Fruit fly (Drosophila melanogaster): ENCODE results near the gene CG14260.

The CG14260 gene

DNA sequence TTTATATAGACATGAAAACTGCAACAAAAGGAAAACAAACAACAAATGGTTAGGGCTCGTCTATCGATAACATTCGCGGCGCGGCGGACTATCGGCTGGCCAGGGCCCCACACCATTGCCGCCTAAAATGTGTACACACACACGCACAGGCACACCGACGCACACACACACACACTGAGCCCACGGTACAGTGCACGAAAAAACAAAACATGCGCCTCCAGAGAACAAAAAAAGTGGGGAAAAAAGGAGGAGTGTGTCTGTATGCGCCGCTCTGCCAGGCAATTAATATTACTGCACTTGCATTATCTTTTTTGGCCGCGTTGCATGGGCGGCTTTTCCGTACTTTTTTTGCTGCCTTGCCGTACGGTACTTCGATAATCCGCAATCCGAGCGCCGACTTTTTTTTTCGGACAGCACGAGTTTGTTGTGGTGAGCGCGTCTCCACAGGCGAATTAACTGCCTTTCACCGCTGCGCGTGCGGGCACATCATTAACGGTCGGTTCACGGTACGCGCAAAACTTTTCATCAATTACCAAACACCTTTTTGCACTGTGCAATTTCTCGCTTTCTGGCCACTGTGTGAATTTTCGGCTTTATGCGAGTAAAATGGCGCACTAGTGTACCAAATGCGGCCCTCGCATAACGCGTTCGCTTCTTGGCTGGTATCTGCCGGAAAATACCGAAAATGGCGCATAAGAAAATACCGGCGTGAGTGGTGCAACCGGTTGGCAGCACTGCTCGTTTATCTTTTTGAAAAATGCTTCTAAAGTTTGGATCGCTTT is 1.6 kb upstream of the CG14260 start, which contains the start of gene woc (continued):
- TF ChIP-seq CG34422 (GFP tag; IDR thresholded peaks at IDR 0.05) (peak; percentile 96), lov (optimal IDR thresholded peaks at IDR 0.05) (no peak), lov (GFP tag; IDR thresholded peaks at IDR 0.05) (no peak), ap (GFP tag; IDR thresholded peaks at IDR 0.05) (0 out of 2 replicates have a peak, but pooled peaks have one; percentile 42), Antp (GFP tag; optimal IDR thresholded peaks at IDR 0.05) (peak; percentile 70), zen2 (GFP tag; IDR thresholded peaks at IDR 0.05; ENCODE audit: partially characterized antibody) (peak; percentile 95), rib (GFP tag; IDR thresholded peaks at IDR 0.05) (no peak; the same call in 1 of the 2 replicates), CG17328 (GFP tag; IDR thresholded peaks at IDR 0.05) (peak; percentile 61), Elba2 (GFP tag; optimal IDR thresholded peaks at IDR 0.05) (peak; percentile 98), lbe (GFP tag; optimal IDR thresholded peaks at IDR 0.05) (no peak), CG8765 (GFP tag; IDR thresholded peaks at IDR 0.05) (0 out of 2 replicates have a peak, but pooled peaks have one; percentile 6), CG12942 (GFP tag; optimal IDR thresholded peaks at IDR 0.05) (no peak), sob (GFP tag; IDR thresholded peaks at IDR 0.05) (peak; percentile 19; the same call in 1 of the 2 replicates), Taf1 (GFP tag; IDR thresholded peaks at IDR 0.05) (peak; percentile 18; the same call in 1 of the 2 replicates), pb (GFP tag; optimal IDR thresholded peaks at IDR 0.05) (peak; percentile 43), eve (GFP tag; optimal IDR thresholded peaks at IDR 0.05) (peak in 1 of 2 experiments; percentile 52), nom (GFP tag; optimal IDR thresholded peaks at IDR 0.05) (peak; percentile 88), CG17612 (GFP tag; IDR thresholded peaks at IDR 0.05) (no peak), gcm (GFP tag; optimal IDR thresholded peaks at IDR 0.05) (no peak), D19A (tag; optimal IDR thresholded peaks at IDR 0.05) (no peak), CrebB (tag; optimal IDR thresholded peaks at IDR 0.05) (no peak), MBD-R2 (GFP tag; IDR thresholded peaks at IDR 0.05) (peak; percentile 83), Adf1 (GFP tag; IDR thresholded peaks at IDR 0.05) (peak; percentile 59), sisA (GFP tag; IDR thresholded peaks at IDR 0.05) (peak; percentile 60), CG7372 (GFP tag; IDR thresholded peaks at IDR 0.05) (no peak), Atf-2 (GFP tag; optimal IDR thresholded peaks at IDR 0.05) (peak; percentile 34), crc (GFP tag; optimal IDR thresholded peaks at IDR 0.05) (peak; percentile 25), unc-4 (GFP tag; IDR thresholded peaks at IDR 0.05; ENCODE audit: partially characterized antibody) (peak; percentile 81), CG14441 (GFP tag; IDR thresholded peaks at IDR 0.05) (0 out of 2 replicates have a peak, but pooled peaks have one; percentile 15), CG3281 (GFP tag; optimal IDR thresholded peaks at IDR 0.05) (peak; percentile 46), vnd (GFP tag; IDR thresholded peaks at IDR 0.05; ENCODE audit: partially characterized antibody) (peak; percentile 80), unpg (GFP tag; optimal IDR thresholded peaks at IDR 0.05) (no peak), Scr (GFP tag; IDR thresholded peaks at IDR 0.05; ENCODE audit: partially characterized antibody) (peak; percentile 79), Fer2 (tag; optimal IDR thresholded peaks at IDR 0.05) (no peak), en (GFP tag; optimal IDR thresholded peaks at IDR 0.05) (no peak), mld (GFP tag; IDR thresholded peaks at IDR 0.05; ENCODE audit: partially characterized antibody) (peak; percentile 77), sc (optimal IDR thresholded peaks at IDR 0.05) (no peak), sc (GFP tag; optimal IDR thresholded peaks at IDR 0.05) (no peak), HLHmδ (GFP tag; optimal IDR thresholded peaks at IDR 0.05) (peak; percentile 14), Aef1 (GFP tag; IDR thresholded peaks at IDR 0.05) (peak; percentile 57; the same call in 2 of the 3 replicates), h (optimal IDR thresholded peaks at IDR 0.05) (peak; percentile 35), tna (GFP tag; IDR thresholded peaks at IDR 0.05; ENCODE audit: partially characterized antibody) (peak; percentile 88), Blimp-1 (GFP tag; optimal IDR thresholded peaks at IDR 0.05) (no peak), CG10654 (GFP tag; optimal IDR thresholded peaks at IDR 0.05) (peak; percentile 32), CG12744 (GFP tag; optimal IDR thresholded peaks at IDR 0.05) (no peak), sr (GFP tag; IDR thresholded peaks at IDR 0.05) (peak; percentile 59; the same call in 1 of the 3 replicates), Hr39 (optimal IDR thresholded peaks at IDR 0.05) (no peak), CG9609 (GFP tag; optimal IDR thresholded peaks at IDR 0.05) (peak; percentile 43), NfI (GFP tag; optimal IDR thresholded peaks at IDR 0.05) (peak; percentile 24), CG16813 (GFP tag; IDR thresholded peaks at IDR 0.05; ENCODE audit: partially characterized antibody) (peak; percentile 71)
